Fruit fly (Drosophila melanogaster) whole organism, wandering third instar larva: ENCODE measurements around the gene ninaA.
A peak's percentile ranks its signal among the peaks of the same experiment; 100 is the strongest.

ENCODE experiments used
- CG9705 ChIP-seq: fragments of 200-800 bp; sonication (Bioruptor generic); optimal IDR thresholded peaks from 2 replicates; lab custom pipeline; 2018; ENCODE audit warnings: missing biosample characterization, mild to moderate bottlenecking, missing genetic modification characterization
- Myc ChIP-seq: fragments of >200 bp; optimal IDR thresholded peaks from 2 replicates; lab custom pipeline; 2017
- Rel ChIP-seq, 2 experiments: fragments of 200-800 bp; sonication (Bioruptor generic) in 1 of 2; optimal IDR thresholded peaks; 2 replicates in 1 of 2; 3 replicates in 1 of 2; lab custom pipeline; 2016 to 2019; ENCODE audit warnings: mild to moderate bottlenecking in 2 of 2, missing biosample characterization in 2 of 2, missing genetic modification characterization in 2 of 2, moderate library complexity in 1 of 2
- br ChIP-seq: fragments of 200-800 bp; sonication (Bioruptor generic); optimal IDR thresholded peaks from 2 replicates; lab custom pipeline; 2016; ENCODE audit warnings: missing biosample characterization, missing genetic modification characterization
- brk ChIP-seq: fragments of 200-800 bp; sonication (Bioruptor generic); optimal IDR thresholded peaks from 2 replicates; lab custom pipeline; 2016; ENCODE audit warnings: missing biosample characterization, mild to moderate bottlenecking, missing genetic modification characterization
- h ChIP-seq: fragments of 200-800 bp; sonication (Bioruptor generic); optimal IDR thresholded peaks from 3 replicates; lab custom pipeline; 2016; ENCODE audit warnings: missing biosample characterization, mild to moderate bottlenecking, missing genetic modification characterization
- pan ChIP-seq: fragments of >200 bp; optimal IDR thresholded peaks from 2 replicates; lab custom pipeline; 2017
- psq ChIP-seq: fragments of 200-800 bp; sonication (Bioruptor generic); optimal IDR thresholded peaks from 3 replicates; lab custom pipeline; 2017; ENCODE audit warnings: missing biosample characterization, mild to moderate bottlenecking, missing genetic modification characterization, moderate library complexity
- sv ChIP-seq: fragments of 200-800 bp; sonication (Bioruptor generic); optimal IDR thresholded peaks from 3 replicates; lab custom pipeline; 2016; ENCODE audit warnings: missing biosample characterization, missing genetic modification characterization
- tai ChIP-seq: sonication (Bioruptor generic); optimal IDR thresholded peaks from 2 replicates; lab custom pipeline; 2016; ENCODE audit warnings: missing biosample characterization, missing genetic modification characterization
- usp ChIP-seq: fragments of >200 bp; optimal IDR thresholded peaks from 2 replicates; lab custom pipeline; 2017; ENCODE audit warnings: missing biosample characterization, missing genetic modification characterization

- TF ChIP-seq Rel (GFP tag; optimal IDR thresholded peaks at IDR 0.05; lab: Kevin White, UChicago) (no peak), Rel (tag; optimal IDR thresholded peaks at IDR 0.05; lab: Kevin White, UChicago) (no peak), Myc (lab: Kevin White, UChicago) (no peak), pan (lab: Kevin White, UChicago) (no peak), tai (GFP tag; lab: Kevin White, UChicago) (no peak), h (GFP tag; lab: Kevin White, UChicago) (peak; percentile 35), psq (peak; percentile 15), brk (no peak), br (GFP tag; lab: Kevin White, UChicago) (no peak), CG9705 (no peak), usp (GFP tag; lab: Kevin White, UChicago) (no peak), sv (GFP tag; lab: Kevin White, UChicago) (no peak)
Measured at dm6 chr2L:847189-847987, 29.7 kb upstream of the ninaA start.
